Worm (Caenorhabditis elegans) whole organism, L3 larva: ENCODE data around the gene ifbp-1.

ENCODE experiments used
- R02D3.7 ChIP-seq: fragments of 150-350 bp; optimal IDR thresholded peaks from 2 replicates; lab custom pipeline; 2014; ENCODE audit warnings: missing biosample characterization, missing genetic modification characterization
- ZK546.5 ChIP-seq: sonication (generic microtip); optimal IDR thresholded peaks from 2 replicates; lab custom pipeline; 2017; ENCODE audit warnings: missing biosample characterization, missing genetic modification characterization
- ceh-82 ChIP-seq: fragments of 150-350 bp; optimal IDR thresholded peaks from 2 replicates; lab custom pipeline; 2014; ENCODE audit warnings: missing biosample characterization, missing genetic modification characterization
- egl-27 ChIP-seq: sonication (generic microtip); optimal IDR thresholded peaks from 4 replicates; lab custom pipeline; 2017; ENCODE audit warnings: missing biosample characterization, missing genetic modification reagents, missing genetic modification characterization
- egl-5 ChIP-seq: fragments of 150-350 bp; optimal IDR thresholded peaks from 2 replicates; lab custom pipeline; 2017; ENCODE audit warnings: missing biosample characterization, missing genetic modification reagents, missing genetic modification characterization, inconsistent platforms
- lin-39 ChIP-seq: fragments of 150-350 bp; optimal IDR thresholded peaks from 2 replicates; lab custom pipeline; 2018; ENCODE audit warnings: missing biosample characterization, missing genetic modification reagents, missing genetic modification characterization
- nhr-76 ChIP-seq: fragments of 150-350 bp; sonication (generic microtip); optimal IDR thresholded peaks from 5 replicates; lab custom pipeline; 2014; ENCODE audit warnings: missing biosample characterization, missing genetic modification characterization
- pqm-1 ChIP-seq: fragments of 150-350 bp; optimal IDR thresholded peaks from 2 replicates; lab custom pipeline; 2017; ENCODE audit warnings: missing biosample characterization, missing genetic modification characterization, inconsistent platforms
- tbx-2 ChIP-seq: sonication (generic microtip); optimal IDR thresholded peaks from 2 replicates; lab custom pipeline; 2016; ENCODE audit warnings: mild to moderate bottlenecking, missing genetic modification characterization, missing compliant biosample characterization

DNA sequence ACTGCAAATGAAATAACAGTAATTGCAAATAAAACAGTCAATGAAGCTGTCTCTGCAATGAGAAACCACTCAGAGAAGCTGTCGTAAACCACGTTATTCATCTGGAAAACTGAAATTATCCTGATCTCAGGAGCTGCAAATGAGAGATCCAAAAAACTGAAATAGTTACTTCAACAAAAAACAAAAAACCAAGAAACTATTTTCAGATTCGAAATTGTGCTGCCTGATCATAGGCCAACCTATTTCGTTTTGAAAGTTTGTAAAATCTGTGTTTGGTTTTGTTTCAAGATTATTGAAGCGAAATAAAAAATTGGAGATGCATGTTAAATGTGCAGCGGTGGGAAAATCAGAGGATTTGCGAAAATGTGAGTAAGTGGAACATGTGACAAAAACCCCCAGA is 40.6 kb upstream of the ifbp-1 start, which contains the start of gene srv-8:
- TF ChIP-seq ceh-82 (tag; lab: Kevin White, UChicago) (no peak), ZK546.5 (no peak), R02D3.7 (tag; lab: Kevin White, UChicago) (no peak), nhr-76 (tag; lab: Kevin White, UChicago) (no peak), tbx-2 (tag; lab: Kevin White, UChicago) (no peak), pqm-1 (tag; lab: Kevin White, UChicago) (no peak), egl-5 (tag; lab: Kevin White, UChicago) (no peak), lin-39 (no peak), egl-27 (no peak)
